Fruit fly (Drosophila melanogaster) Kc167 (cell line): ENCODE measurements around the gene CG34163.

ENCODE experiments used
- Myc ChIP-seq: fragments of >200 bp; optimal IDR thresholded peaks from 2 replicates; lab custom pipeline; 2017; ENCODE audit warnings: missing external identifiers
- Sin3A ChIP-seq: fragments of >200 bp; optimal IDR thresholded peaks from 2 replicates; lab custom pipeline; 2018; ENCODE audit warnings: missing external identifiers
- h ChIP-seq: fragments of >200 bp; optimal IDR thresholded peaks from 3 replicates; lab custom pipeline; 2018; ENCODE audit warnings: missing external identifiers
- ttk ChIP-seq: sonication (Bioruptor generic); optimal IDR thresholded peaks from 2 replicates; lab custom pipeline; 2017; ENCODE audit warnings: missing external identifiers

dm6 chr2L:11970853-11971397, 17.1 kb upstream of the CG34163 start:
- TF ChIP-seq h (lab: Kevin White, UChicago) (no peak), ttk (no peak), Myc (lab: Kevin White, UChicago) (no peak), Sin3A (lab: Kevin White, UChicago) (no peak)
